Worm (Caenorhabditis elegans) whole organism, young adult: Measurements from ENCODE around the gene ZK662.2.

Source experiments
- F57A8.1 ChIP-seq: fragments of 200-800 bp; sonication (Bioruptor generic); optimal IDR thresholded peaks from 2 replicates; lab custom pipeline; 2018; ENCODE audit warnings: mild to moderate bottlenecking, missing genetic modification characterization, moderate library complexity, missing compliant biosample characterization
- T26A5.8 ChIP-seq: sonication (generic microtip); optimal IDR thresholded peaks from 2 replicates; lab custom pipeline; 2016; ENCODE audit warnings: missing genetic modification characterization, missing compliant biosample characterization
- ama-1 ChIP-seq, 3 experiments: fragments of 150-350 bp in 1 of 3; sonication (generic microtip) in 2 of 3; optimal IDR thresholded peaks; 2 replicates each; lab custom pipeline; 2014 to 2018; ENCODE audit warnings: missing biosample characterization in 2 of 3, missing genetic modification characterization in 2 of 3, missing genetic modification reagents in 2 of 3
- egrh-3 ChIP-seq: fragments of 200-800 bp; sonication (Bioruptor generic); IDR thresholded peaks from 2 replicates; pipeline ENCODE4 v1.3.6; 2022; ENCODE audit warnings: missing genetic modification reagents, missing genetic modification characterization, missing compliant biosample characterization
- rec-8 ChIP-seq, 2 experiments: sonication (generic microtip); optimal IDR thresholded peaks; 2 replicates each; lab custom pipeline; 2016; ENCODE audit warnings: mild to moderate bottlenecking in 2 of 2, missing genetic modification characterization in 2 of 2, missing genetic modification reagents in 2 of 2, missing genotype in 2 of 2, missing biosample characterization in 1 of 2, missing compliant biosample characterization in 1 of 2, moderate library complexity in 1 of 2
- rpc-1 ChIP-seq, 2 experiments: fragments of 150-350 bp in 1 of 2; sonication (generic microtip) in 1 of 2; optimal IDR thresholded peaks; 2 replicates each; lab custom pipeline; 2014 to 2018; ENCODE audit warnings: missing biosample characterization in 1 of 2, missing genetic modification characterization in 1 of 2, missing genetic modification reagents in 1 of 2, missing genotype in 1 of 2
- zfh-2 ChIP-seq: fragments of 200-800 bp; sonication (Bioruptor generic); conservative IDR thresholded peaks from 2 replicates; pipeline ENCODE4 v1.3.6; 2022; ENCODE audit warnings: missing genetic modification reagents, missing genetic modification characterization, missing compliant biosample characterization

DNA sequence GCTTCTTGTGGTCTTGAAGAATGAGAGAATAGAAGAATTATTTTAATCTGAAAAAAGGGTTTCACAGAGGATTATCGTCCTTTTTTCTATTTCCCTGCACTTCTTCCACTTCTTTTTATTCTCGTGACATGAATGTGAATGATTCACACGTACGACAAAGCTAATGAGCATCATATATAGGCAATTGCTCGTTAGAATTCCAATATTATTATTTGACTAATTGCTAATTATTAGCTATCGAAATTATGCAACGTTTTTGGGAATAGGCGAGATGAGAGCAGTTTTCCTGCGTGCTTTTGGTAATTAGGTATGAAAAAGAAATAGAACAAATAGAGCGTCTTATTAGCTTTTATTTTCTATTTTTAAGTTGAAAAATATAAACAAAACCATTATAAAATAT is 38.7 kb upstream of the ZK662.2 start:
- TF ChIP-seq zfh-2 (GFP tag; lab: Robert Waterston, UW), result no peak
- no peak for TF ChIP-seq egrh-3 (GFP tag; lab: Robert Waterston, UW)
- TF ChIP-seq rpc-1 (optimal IDR thresholded peaks at IDR 0.05; lab: Kevin White, UChicago), result no peak
- no peak for TF ChIP-seq rpc-1 (tag; optimal IDR thresholded peaks at IDR 0.05; lab: Kevin White, UChicago)
- no peak for TF ChIP-seq ama-1 (optimal IDR thresholded peaks at IDR 0.05; lab: Kevin White, UChicago)
- TF ChIP-seq ama-1 (GFP tag; optimal IDR thresholded peaks at IDR 0.05; lab: Kevin White, UChicago), result no peak
- no peak for TF ChIP-seq F57A8.1 (GFP tag; lab: Kevin White, UChicago)
- TF ChIP-seq T26A5.8, result no peak
- TF ChIP-seq rec-8 (tag; optimal IDR thresholded peaks at IDR 0.05; lab: Kevin White, UChicago), result no peak
